Fruit fly (Drosophila melanogaster): Measurements from ENCODE around the gene RpL17.
A peak's percentile ranks its signal among the peaks of the same experiment; 100 is the strongest.

RpL17 gene

DNA sequence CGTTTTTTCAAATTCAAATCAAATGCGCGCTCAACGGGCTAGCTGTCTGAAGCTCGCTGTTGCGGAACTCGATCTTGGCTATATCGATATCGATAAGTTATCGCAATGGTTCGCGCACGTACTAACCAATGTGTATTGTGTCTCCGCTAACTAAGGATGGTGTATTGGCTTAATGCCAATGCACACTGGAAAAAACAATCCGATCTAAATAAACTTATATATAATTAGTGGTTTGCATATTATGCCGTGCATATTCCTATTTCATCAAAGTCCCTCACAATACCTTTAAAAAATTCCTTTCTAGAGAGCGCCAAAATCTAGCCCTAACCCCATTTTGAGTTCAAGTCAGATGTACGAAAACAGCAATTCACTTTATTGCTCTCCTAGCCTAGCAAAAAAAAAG lies 2.9 kb downstream of the RpL17 start (continued):
- no peak for TF ChIP-seq CG10431 (GFP tag; optimal IDR thresholded peaks at IDR 0.05)
- peak; percentile 74 for TF ChIP-seq HLH4C (GFP tag; IDR thresholded peaks at IDR 0.05; ENCODE audit: partially characterized antibody)
- TF ChIP-seq CG14014 (GFP tag; IDR thresholded peaks at IDR 0.05) = peak; percentile 52; the same call in 1 of the 2 replicates
- TF ChIP-seq CG4820 (GFP tag; optimal IDR thresholded peaks at IDR 0.05) = peak; percentile 2
- peak; percentile 75; the same call in 1 of the 2 replicates for TF ChIP-seq tna (GFP tag; IDR thresholded peaks at IDR 0.05; ENCODE audit: partially characterized antibody)
- no peak for TF ChIP-seq CG3838 (GFP tag; optimal IDR thresholded peaks at IDR 0.05)
- peak; percentile 14 for TF ChIP-seq CG12104 (GFP tag; optimal IDR thresholded peaks at IDR 0.05)
- TF ChIP-seq bsh (GFP tag; optimal IDR thresholded peaks at IDR 0.05) = peak in 1 of 2 experiments; percentile 35
- TF ChIP-seq Sry-δ (GFP tag; optimal IDR thresholded peaks at IDR 0.05) = peak; percentile 81
- no peak for TF ChIP-seq fru (optimal IDR thresholded peaks at IDR 0.05)
- TF ChIP-seq CG15011 (GFP tag; optimal IDR thresholded peaks at IDR 0.05) = no peak
- TF ChIP-seq gro (GFP tag; optimal IDR thresholded peaks at IDR 0.05) = peak; percentile 56
- peak; percentile 55; the same call in 2 of the 3 replicates for TF ChIP-seq otp (GFP tag; IDR thresholded peaks at IDR 0.05)
- peak; percentile 41 for TF ChIP-seq NC2β (GFP tag; optimal IDR thresholded peaks at IDR 0.05)
- TF ChIP-seq scrt (GFP tag; optimal IDR thresholded peaks at IDR 0.05) = no peak
- peak; percentile 53 for TF ChIP-seq HLH3B (GFP tag; IDR thresholded peaks at IDR 0.05)
- TF ChIP-seq Mrtf (GFP tag; IDR thresholded peaks at IDR 0.05) = peak; percentile 12; the same call in 1 of the 3 replicates
- TF ChIP-seq odd (GFP tag; optimal IDR thresholded peaks at IDR 0.05) = no peak
- no peak for TF ChIP-seq CG8478 (optimal IDR thresholded peaks at IDR 0.05)
- TF ChIP-seq CG8944 (GFP tag; optimal IDR thresholded peaks at IDR 0.05) = no peak
- peak; percentile 67; the same call in 2 of the 3 replicates for TF ChIP-seq CG7963 (GFP tag; IDR thresholded peaks at IDR 0.05; ENCODE audit: partially characterized antibody)
- no peak for TF ChIP-seq croc (GFP tag; conservative IDR thresholded peaks at IDR 0.05)
- peak; percentile 55 for TF ChIP-seq ranshi (GFP tag; IDR thresholded peaks at IDR 0.05)
- no peak for TF ChIP-seq Gsc (GFP tag; IDR thresholded peaks at IDR 0.05)
- no peak for TF ChIP-seq CG31388 (GFP tag; optimal IDR thresholded peaks at IDR 0.05)
- peak; percentile 8 for TF ChIP-seq D19B (GFP tag; optimal IDR thresholded peaks at IDR 0.05)
- TF ChIP-seq Hr39 (optimal IDR thresholded peaks at IDR 0.05) = no peak
- peak; percentile 29 to 65 for TF ChIP-seq Pdp1 (GFP tag; optimal IDR thresholded peaks at IDR 0.05)
- TF ChIP-seq dimm (GFP tag; IDR thresholded peaks at IDR 0.05) = no peak
- TF ChIP-seq Tbp (GFP tag; optimal IDR thresholded peaks at IDR 0.05) = no peak
- peak; percentile 43 for TF ChIP-seq Fer1 (GFP tag; optimal IDR thresholded peaks at IDR 0.05)
- no peak for TF ChIP-seq aop (GFP tag; IDR thresholded peaks at IDR 0.05)
- TF ChIP-seq CG7556 (GFP tag; optimal IDR thresholded peaks at IDR 0.05) = no peak
- TF ChIP-seq trh (GFP tag; optimal IDR thresholded peaks at IDR 0.05) = no peak
- TF ChIP-seq CG14710 (tag; optimal IDR thresholded peaks at IDR 0.05) = peak; percentile 67
- no peak for TF ChIP-seq CG2202 (tag; optimal IDR thresholded peaks at IDR 0.05)
- no peak for TF ChIP-seq CG17568 (GFP tag; optimal IDR thresholded peaks at IDR 0.05)
- no peak for TF ChIP-seq crc (GFP tag; optimal IDR thresholded peaks at IDR 0.05)
- no peak for TF ChIP-seq Atf3 (GFP tag; optimal IDR thresholded peaks at IDR 0.05)
- TF ChIP-seq ro (GFP tag; IDR thresholded peaks at IDR 0.05) = no peak
- TF ChIP-seq Usf (GFP tag; optimal IDR thresholded peaks at IDR 0.05) = no peak
- TF ChIP-seq lov (optimal IDR thresholded peaks at IDR 0.05) = no peak
- 0 out of 3 replicates have a peak, but pooled peaks have one; percentile 48 for TF ChIP-seq lov (GFP tag; IDR thresholded peaks at IDR 0.05)
- peak; percentile 12 for TF ChIP-seq CG9817 (tag; optimal IDR thresholded peaks at IDR 0.05)
- TF ChIP-seq fd102C (GFP tag; optimal IDR thresholded peaks at IDR 0.05) = no peak
- TF ChIP-seq H2.0 (GFP tag; IDR thresholded peaks at IDR 0.05) = peak; percentile 50
- peak; percentile 66 for TF ChIP-seq HmgD (GFP tag; optimal IDR thresholded peaks at IDR 0.05)
- TF ChIP-seq seq (GFP tag; IDR thresholded peaks at IDR 0.05) = no peak
- peak; percentile 17; the same call in 1 of the 3 replicates for TF ChIP-seq CG14050 (GFP tag; IDR thresholded peaks at IDR 0.05)
- peak; percentile 38 for TF ChIP-seq slou (GFP tag; optimal IDR thresholded peaks at IDR 0.05)
- peak; percentile 53 for TF ChIP-seq vfl (GFP tag; optimal IDR thresholded peaks at IDR 0.05)
- peak; percentile 31 for TF ChIP-seq CG7839 (tag; optimal IDR thresholded peaks at IDR 0.05)
- no peak for TF ChIP-seq CG12236 (GFP tag; optimal IDR thresholded peaks at IDR 0.05)

Data from whole organism, embryonic.